Worm (Caenorhabditis elegans) whole organism, L2 larva: ENCODE measurements around the gene kle-2.

Experiments used
- ZK546.5 ChIP-seq: sonication (generic microtip); optimal IDR thresholded peaks from 2 replicates; lab custom pipeline; 2017; ENCODE audit warnings: missing biosample characterization, missing genetic modification characterization
- ama-1 ChIP-seq: fragments of 150-350 bp; optimal IDR thresholded peaks from 2 replicates; lab custom pipeline; 2018; ENCODE audit warnings: inconsistent platforms
- elt-1 ChIP-seq: fragments of 150-350 bp; optimal IDR thresholded peaks from 2 replicates; lab custom pipeline; 2014; ENCODE audit warnings: missing biosample characterization, missing genetic modification characterization
- lin-13 ChIP-seq: fragments of 150-350 bp; optimal IDR thresholded peaks from 2 replicates; lab custom pipeline; 2014; ENCODE audit warnings: missing biosample characterization, missing genetic modification reagents, missing genetic modification characterization
- lsy-2 ChIP-seq, 2 experiments: fragments of 150-350 bp in 1 of 2; sonication (generic microtip) in 1 of 2; optimal IDR thresholded peaks; 2 replicates each; lab custom pipeline; 2014 to 2017; ENCODE audit warnings: missing biosample characterization in 2 of 2, missing genetic modification characterization in 2 of 2
- mdl-1 ChIP-seq, 2 experiments: fragments of 150-350 bp in 1 of 2; sonication (generic microtip) in 1 of 2; optimal IDR thresholded peaks; 2 replicates each; lab custom pipeline; 2017; ENCODE audit warnings: missing biosample characterization in 2 of 2, missing genetic modification characterization in 2 of 2
- nhr-10 ChIP-seq: sonication (generic microtip); optimal IDR thresholded peaks from 2 replicates; lab custom pipeline; 2017; ENCODE audit warnings: missing biosample characterization, missing genetic modification characterization
- nhr-129 ChIP-seq: fragments of 150-350 bp; optimal IDR thresholded peaks from 2 replicates; lab custom pipeline; 2014; ENCODE audit warnings: missing biosample characterization, missing genetic modification characterization
- nhr-237 ChIP-seq: fragments of 150-350 bp; optimal IDR thresholded peaks from 2 replicates; lab custom pipeline; 2014; ENCODE audit warnings: missing biosample characterization, missing genetic modification characterization
- sma-3 ChIP-seq: sonication (generic microtip); optimal IDR thresholded peaks from 2 replicates; lab custom pipeline; 2016; ENCODE audit warnings: missing genetic modification reagents, missing genetic modification characterization, missing compliant biosample characterization
- zag-1 ChIP-seq: fragments of 150-350 bp; optimal IDR thresholded peaks from 2 replicates; lab custom pipeline; 2014; ENCODE audit warnings: missing biosample characterization, missing genetic modification characterization
- ztf-1 ChIP-seq: fragments of 200-800 bp; sonication (Bioruptor generic); conservative IDR thresholded peaks from 2 replicates; pipeline ENCODE4 v1.3.6; 2022; ENCODE audit warnings: missing genetic modification characterization, missing compliant biosample characterization

DNA sequence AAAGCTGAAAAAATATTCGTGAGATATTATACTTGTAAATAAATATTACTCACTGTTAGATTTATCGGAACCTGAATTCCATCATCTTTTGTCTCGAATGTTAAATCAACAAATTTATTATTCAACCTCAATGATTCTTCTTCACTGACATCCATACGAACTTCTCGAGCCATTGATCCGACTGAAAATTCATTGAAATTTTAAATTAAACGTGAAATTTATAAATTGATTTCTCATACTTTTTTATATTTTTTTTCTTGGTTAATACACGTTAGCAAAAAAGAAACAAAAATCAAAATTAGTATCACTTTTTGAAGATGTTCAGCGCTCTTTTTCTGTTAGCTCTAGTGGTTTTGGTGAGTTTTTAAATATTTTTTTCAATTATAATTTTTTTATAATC, 21.7 kb upstream of the kle-2 start, which contains the start of gene C29E4.14:
- TF ChIP-seq sma-3 (GFP tag; lab: Kevin White, UChicago) (no peak), lin-13 (GFP tag; lab: Kevin White, UChicago) (no peak), ama-1 (lab: Kevin White, UChicago) (no peak), mdl-1 (tag; optimal IDR thresholded peaks at IDR 0.05; lab: Kevin White, UChicago) (no peak), lsy-2 (tag; optimal IDR thresholded peaks at IDR 0.05; lab: Kevin White, UChicago) (no peak), ZK546.5 (tag; lab: Kevin White, UChicago) (no peak), zag-1 (tag; lab: Kevin White, UChicago) (no peak), elt-1 (tag; lab: Kevin White, UChicago) (no peak), ztf-1 (GFP tag; lab: Robert Waterston, UW) (no peak), nhr-10 (no peak), nhr-129 (tag; lab: Kevin White, UChicago) (no peak), nhr-237 (tag; lab: Kevin White, UChicago) (no peak)
